Worm (Caenorhabditis elegans) whole organism, early embryonic: Measurements from ENCODE around the gene R09A8.1.

Experiments used
- B0310.2 ChIP-seq: sonication (generic microtip); optimal IDR thresholded peaks from 2 replicates; lab custom pipeline; 2016; ENCODE audit warnings: mild to moderate bottlenecking, missing genetic modification characterization, missing compliant biosample characterization
- F13C5.2 ChIP-seq: sonication (generic microtip); optimal IDR thresholded peaks from 2 replicates; lab custom pipeline; 2017; ENCODE audit warnings: mild to moderate bottlenecking, missing genetic modification characterization, inconsistent platforms, missing compliant biosample characterization
- aly-1 ChIP-seq: sonication (generic microtip); optimal IDR thresholded peaks from 2 replicates; lab custom pipeline; 2016; ENCODE audit warnings: missing genetic modification characterization, missing compliant biosample characterization
- ama-1 ChIP-seq: fragments of 150-350 bp; optimal IDR thresholded peaks from 2 replicates; lab custom pipeline; 2014
- ceh-13 ChIP-seq: fragments of 200-800 bp; sonication (Bioruptor generic); optimal IDR thresholded peaks from 2 replicates; lab custom pipeline; 2018; ENCODE audit warnings: mild to moderate bottlenecking, missing genetic modification characterization, missing compliant biosample characterization
- ceh-36 ChIP-seq: sonication (generic microtip); optimal IDR thresholded peaks from 2 replicates; lab custom pipeline; 2016; ENCODE audit warnings: missing genetic modification characterization, inconsistent platforms, missing compliant biosample characterization
- ets-7 ChIP-seq: sonication (generic microtip); optimal IDR thresholded peaks from 2 replicates; lab custom pipeline; 2016; ENCODE audit warnings: missing genotype, missing genetic modification characterization, missing compliant biosample characterization
- flt-1 ChIP-seq: fragments of 200-800 bp; sonication (Bioruptor generic); IDR thresholded peaks from 2 replicates; pipeline ENCODE4 v1.3.6; 2022; ENCODE audit warnings: missing genetic modification characterization, missing compliant biosample characterization
- hmbx-1 ChIP-seq: sonication (generic microtip); optimal IDR thresholded peaks from 2 replicates; lab custom pipeline; 2016; ENCODE audit warnings: mild to moderate bottlenecking, missing genetic modification characterization, missing compliant biosample characterization
- hmg-4 ChIP-seq: fragments of 200-800 bp; sonication (Bioruptor generic); optimal IDR thresholded peaks from 2 replicates; lab custom pipeline; 2018; ENCODE audit warnings: mild to moderate bottlenecking, missing genetic modification characterization, missing compliant biosample characterization
- hnd-1 ChIP-seq: sonication (generic microtip); optimal IDR thresholded peaks from 2 replicates; lab custom pipeline; 2016; ENCODE audit warnings: missing genetic modification characterization, missing compliant biosample characterization
- pes-1 ChIP-seq: fragments of 200-800 bp; sonication (Bioruptor generic); IDR thresholded peaks from 2 replicates; pipeline ENCODE4 v1.3.6; 2022; ENCODE audit warnings: missing genetic modification reagents, missing genetic modification characterization, missing compliant biosample characterization
- scrt-1 ChIP-seq: fragments of 200-800 bp; sonication (Bioruptor generic); IDR thresholded peaks from 2 replicates; pipeline ENCODE4 v1.3.6; 2022; ENCODE audit warnings: missing genetic modification characterization, missing compliant biosample characterization
- sea-1 ChIP-seq: fragments of 200-800 bp; sonication (Bioruptor generic); conservative IDR thresholded peaks from 2 replicates; pipeline ENCODE4 v1.3.6; 2022; ENCODE audit warnings: missing genetic modification characterization, missing compliant biosample characterization
- tbx-11 ChIP-seq: fragments of 200-800 bp; sonication (Bioruptor generic); IDR thresholded peaks from 2 replicates; pipeline ENCODE4 v1.3.6; 2022; ENCODE audit warnings: missing genetic modification characterization, missing compliant biosample characterization
- tbx-37 ChIP-seq: fragments of 200-800 bp; sonication (Bioruptor generic); conservative IDR thresholded peaks from 2 replicates; pipeline ENCODE4 v1.3.6; 2022; ENCODE audit warnings: missing genetic modification reagents, missing genetic modification characterization, missing compliant biosample characterization
- tra-4 ChIP-seq: sonication (generic microtip); optimal IDR thresholded peaks from 2 replicates; lab custom pipeline; 2017; ENCODE audit warnings: missing genetic modification characterization, missing compliant biosample characterization

The R09A8.1 gene

DNA sequence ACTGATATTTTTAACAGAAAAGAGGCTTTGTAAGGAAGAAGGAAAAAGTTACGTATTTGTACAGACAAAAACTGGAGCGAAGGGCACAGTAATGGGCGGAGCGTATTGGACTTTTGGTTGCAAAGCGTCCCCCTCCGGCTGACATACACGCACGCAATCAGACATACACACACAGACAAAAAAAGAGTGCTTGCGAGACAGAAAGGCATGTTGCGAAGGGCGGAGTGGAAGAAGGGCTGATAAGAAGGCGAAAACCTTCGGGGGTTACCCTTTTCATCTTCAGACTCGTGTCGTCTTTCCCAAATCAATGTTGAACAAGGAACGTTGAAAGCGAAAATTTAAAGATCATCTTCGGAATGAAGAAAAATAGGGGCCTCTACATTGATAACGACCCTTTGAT is 17.0 kb downstream of the R09A8.1 start:
- TF ChIP-seq ama-1 (lab: Kevin White, UChicago) (no peak), hmg-4 (GFP tag; lab: Kevin White, UChicago) (no peak), scrt-1 (no peak), ets-7 (tag; lab: Kevin White, UChicago) (no peak), tbx-37 (GFP tag; lab: Robert Waterston, UW) (no peak), ceh-13 (GFP tag; lab: Kevin White, UChicago) (no peak), tbx-11 (no peak), aly-1 (tag; lab: Kevin White, UChicago) (no peak), B0310.2 (no peak), ceh-36 (tag; lab: Kevin White, UChicago) (no peak), tra-4 (tag; lab: Kevin White, UChicago) (no peak), F13C5.2 (tag; lab: Kevin White, UChicago) (no peak), pes-1 (no peak), hnd-1 (tag; lab: Kevin White, UChicago) (no peak), flt-1 (GFP tag; lab: Robert Waterston, UW) (no peak)

DNA sequence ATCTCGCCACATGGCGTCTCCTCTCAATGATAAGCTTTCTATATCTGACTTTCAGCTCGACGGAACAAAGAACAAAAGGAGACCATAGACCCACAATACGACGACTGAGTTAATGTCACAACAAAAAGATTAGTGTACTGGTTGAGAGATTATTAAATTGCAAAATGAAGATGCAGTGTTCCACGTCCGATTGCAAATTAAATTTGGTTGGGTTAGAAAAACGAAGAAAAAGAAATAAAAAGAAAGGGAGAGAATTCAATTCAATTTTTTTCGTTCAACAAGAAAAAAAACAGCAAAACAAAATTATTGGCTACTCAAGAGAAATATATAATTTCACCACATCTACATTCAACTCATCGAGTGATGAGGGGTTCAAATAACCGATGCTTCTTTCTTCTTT is 17.9 kb downstream of the R09A8.1 start:
- no peak for TF ChIP-seq hnd-1 (tag; lab: Kevin White, UChicago)
- TF ChIP-seq ets-7 (tag; lab: Kevin White, UChicago), result no peak
- no peak for TF ChIP-seq pes-1
- no peak for TF ChIP-seq hmbx-1 (tag; lab: Kevin White, UChicago)
- no peak for TF ChIP-seq F13C5.2 (tag; lab: Kevin White, UChicago)
- no peak for TF ChIP-seq B0310.2
- TF ChIP-seq tbx-11, result no peak
- no peak for TF ChIP-seq tbx-37 (GFP tag; lab: Robert Waterston, UW)
- TF ChIP-seq ceh-13 (GFP tag; lab: Kevin White, UChicago), result no peak
- no peak for TF ChIP-seq ama-1 (lab: Kevin White, UChicago)
- no peak for TF ChIP-seq ceh-36 (tag; lab: Kevin White, UChicago)

DNA sequence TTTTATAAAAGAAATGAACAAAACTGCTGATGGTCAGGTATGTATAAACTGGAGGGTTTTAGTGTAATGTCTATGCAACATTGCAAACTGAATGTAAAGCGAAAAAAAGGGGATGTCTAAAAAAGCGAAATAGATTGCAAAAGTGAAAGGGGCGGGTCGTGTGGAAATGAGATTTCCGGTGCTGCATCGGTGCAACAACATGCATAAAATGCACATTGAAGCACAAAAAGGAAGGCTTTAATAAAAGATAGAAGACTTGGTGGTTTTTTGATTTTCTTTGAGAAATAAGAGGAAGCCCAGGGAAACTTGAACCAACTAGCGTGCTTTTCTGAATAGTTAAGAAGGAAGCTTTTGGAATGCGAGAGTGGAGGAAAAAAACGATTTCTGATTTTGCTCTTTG is 19.1 kb downstream of the R09A8.1 start:
- TF ChIP-seq flt-1 (GFP tag; lab: Robert Waterston, UW) (no peak), pes-1 (no peak), B0310.2 (no peak), ama-1 (lab: Kevin White, UChicago) (no peak)

DNA sequence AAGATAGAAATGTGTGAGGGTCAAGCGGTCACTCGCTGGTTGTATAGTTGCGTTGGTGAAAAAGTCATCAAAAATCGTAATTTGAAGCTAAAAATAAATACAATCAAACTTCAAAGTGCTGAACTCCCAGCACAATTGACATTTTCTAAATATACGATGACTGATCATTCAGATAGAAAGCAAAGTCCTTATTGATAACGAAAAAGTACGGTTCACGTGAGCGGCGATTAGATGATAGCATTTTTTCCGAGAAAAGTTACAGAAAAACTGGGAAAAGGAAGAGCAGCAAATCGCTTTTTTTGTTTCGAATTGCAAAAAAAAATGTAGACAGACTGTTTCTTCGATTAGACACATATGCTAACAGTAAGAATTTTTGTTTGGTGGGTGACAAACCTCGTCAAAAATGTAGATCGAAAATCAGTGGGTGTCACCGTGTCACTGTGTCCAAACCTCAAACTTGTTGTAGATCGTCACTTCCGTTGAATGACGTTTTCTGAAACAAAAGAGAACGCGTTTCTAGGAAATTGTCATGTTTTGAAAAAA is 20.4 kb downstream of the R09A8.1 start, which contains the start of gene ivns-1:
Gene ivns-1, minus strand, starts transcription at position 493 of the 543 bp plus-strand sequence.
- no peak for TF ChIP-seq hmg-4 (GFP tag; lab: Kevin White, UChicago)
- TF ChIP-seq F13C5.2 (tag; lab: Kevin White, UChicago), result no peak
- TF ChIP-seq flt-1 (GFP tag; lab: Robert Waterston, UW), result no peak
- TF ChIP-seq ama-1 (lab: Kevin White, UChicago), result no peak
- no peak for TF ChIP-seq scrt-1
- TF ChIP-seq ceh-36 (tag; lab: Kevin White, UChicago), result no peak
- no peak for TF ChIP-seq sea-1
- no peak for TF ChIP-seq ceh-13 (GFP tag; lab: Kevin White, UChicago)
- TF ChIP-seq hnd-1 (tag; lab: Kevin White, UChicago), result no peak
- no peak for TF ChIP-seq pes-1
- TF ChIP-seq B0310.2, result no peak
- TF ChIP-seq hmbx-1 (tag; lab: Kevin White, UChicago), result no peak

DNA sequence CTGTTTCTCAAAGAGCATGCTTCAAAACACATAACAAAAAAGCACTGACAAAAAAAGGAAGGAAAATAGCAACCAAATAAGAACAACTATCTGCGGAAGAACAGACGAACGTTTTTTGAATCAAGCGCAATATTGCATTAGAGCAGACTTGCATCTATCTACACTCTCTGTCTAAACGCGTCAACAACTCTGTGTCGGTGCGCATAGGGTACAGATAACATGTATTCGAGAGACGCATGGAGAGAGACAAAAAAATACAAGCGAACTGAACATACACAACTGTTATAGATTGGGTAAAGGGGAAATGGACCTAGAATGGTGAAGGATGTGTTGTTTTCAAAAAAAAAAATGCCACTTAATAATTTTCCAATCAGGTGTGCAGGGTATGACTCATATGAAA is 21.5 kb downstream of the R09A8.1 start:
- TF ChIP-seq hmbx-1 (tag; lab: Kevin White, UChicago), result no peak
- no peak for TF ChIP-seq hmg-4 (GFP tag; lab: Kevin White, UChicago)
- no peak for TF ChIP-seq ets-7 (tag; lab: Kevin White, UChicago)
- TF ChIP-seq hnd-1 (tag; lab: Kevin White, UChicago), result no peak
- TF ChIP-seq B0310.2, result no peak
- no peak for TF ChIP-seq ama-1 (lab: Kevin White, UChicago)
- no peak for TF ChIP-seq ceh-13 (GFP tag; lab: Kevin White, UChicago)
- TF ChIP-seq aly-1 (tag; lab: Kevin White, UChicago), result no peak
- no peak for TF ChIP-seq flt-1 (GFP tag; lab: Robert Waterston, UW)
- no peak for TF ChIP-seq tbx-11
- TF ChIP-seq scrt-1, result no peak
- no peak for TF ChIP-seq pes-1
- no peak for TF ChIP-seq tra-4 (tag; lab: Kevin White, UChicago)
- no peak for TF ChIP-seq sea-1
- TF ChIP-seq ceh-36 (tag; lab: Kevin White, UChicago), result no peak
- TF ChIP-seq F13C5.2 (tag; lab: Kevin White, UChicago), result no peak
- TF ChIP-seq tbx-37 (GFP tag; lab: Robert Waterston, UW), result no peak

DNA sequence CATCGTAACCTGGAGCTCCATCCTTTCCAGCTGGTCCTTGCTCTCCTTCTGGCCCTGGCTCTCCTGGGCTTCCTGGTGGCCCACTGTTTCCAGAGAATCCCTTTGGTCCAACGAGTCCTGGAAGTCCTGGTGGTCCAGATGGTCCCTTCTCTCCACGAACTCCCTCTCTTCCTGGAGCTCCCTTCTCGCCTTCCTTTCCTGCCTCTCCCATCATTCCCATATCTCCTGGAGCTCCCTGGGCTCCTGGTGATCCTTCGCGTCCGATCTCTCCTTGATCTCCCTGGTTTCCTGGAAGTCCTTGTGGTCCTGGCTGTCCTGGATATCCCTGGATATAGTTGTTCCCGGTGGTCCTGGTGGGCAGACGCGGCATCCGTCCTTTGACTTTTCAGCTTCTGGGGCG is 22.7 kb downstream of the R09A8.1 start:
- TF ChIP-seq flt-1 (GFP tag; lab: Robert Waterston, UW) (no peak), tra-4 (tag; lab: Kevin White, UChicago) (no peak), ama-1 (lab: Kevin White, UChicago) (no peak), B0310.2 (no peak), tbx-11 (no peak), pes-1 (no peak), hnd-1 (tag; lab: Kevin White, UChicago) (no peak), hmg-4 (GFP tag; lab: Kevin White, UChicago) (no peak), ceh-13 (GFP tag; lab: Kevin White, UChicago) (no peak), sea-1 (no peak), F13C5.2 (tag; lab: Kevin White, UChicago) (no peak), ceh-36 (tag; lab: Kevin White, UChicago) (no peak), ets-7 (tag; lab: Kevin White, UChicago) (no peak), aly-1 (tag; lab: Kevin White, UChicago) (no peak), scrt-1 (no peak)

DNA sequence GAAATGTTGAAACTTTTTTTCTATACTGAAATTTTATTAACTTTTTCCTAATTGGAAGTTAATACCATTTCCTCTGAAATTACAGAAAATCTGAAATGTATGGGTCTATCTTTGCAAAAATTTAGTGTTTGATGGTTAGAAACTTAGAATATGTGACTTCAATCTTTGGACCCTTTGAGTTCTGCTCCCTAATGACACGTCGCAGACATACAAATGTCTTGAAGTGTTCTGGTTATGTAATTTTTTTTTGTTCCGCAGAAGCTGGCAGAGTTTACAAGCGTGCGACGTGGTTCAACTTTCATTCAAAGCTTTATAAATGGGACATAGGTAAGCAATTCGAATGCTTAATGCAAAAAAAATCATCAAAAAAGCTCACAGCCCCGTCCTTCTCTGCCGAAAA is 24.4 kb downstream of the R09A8.1 start:
- TF ChIP-seq scrt-1 (no peak), ama-1 (lab: Kevin White, UChicago) (no peak), ceh-36 (tag; lab: Kevin White, UChicago) (no peak), hmg-4 (GFP tag; lab: Kevin White, UChicago) (no peak), B0310.2 (no peak), ets-7 (tag; lab: Kevin White, UChicago) (no peak), hnd-1 (tag; lab: Kevin White, UChicago) (no peak), sea-1 (no peak), tbx-37 (GFP tag; lab: Robert Waterston, UW) (no peak), F13C5.2 (tag; lab: Kevin White, UChicago) (no peak), ceh-13 (GFP tag; lab: Kevin White, UChicago) (no peak)
